Worm (Caenorhabditis elegans) whole organism, L2 larva: Measurements from ENCODE around the gene str-135.
A peak's percentile ranks its signal among the peaks of the same experiment; 100 is the strongest.

Experiments used
- C34F6.9 ChIP-seq: fragments of 150-350 bp; optimal IDR thresholded peaks from 2 replicates; lab custom pipeline; 2014; ENCODE audit warnings: missing biosample characterization, missing genetic modification characterization
- R02D3.7 ChIP-seq: fragments of 150-350 bp; optimal IDR thresholded peaks from 2 replicates; lab custom pipeline; 2014; ENCODE audit warnings: missing biosample characterization, missing genetic modification characterization
- Y55F3AM.14 ChIP-seq: fragments of 200-800 bp; sonication (Bioruptor generic); optimal IDR thresholded peaks from 2 replicates; lab custom pipeline; 2018; ENCODE audit warnings: mild to moderate bottlenecking, missing genetic modification characterization, missing compliant biosample characterization
- ZK546.5 ChIP-seq: sonication (generic microtip); optimal IDR thresholded peaks from 2 replicates; lab custom pipeline; 2017; ENCODE audit warnings: missing biosample characterization, missing genetic modification characterization
- alr-1 ChIP-seq: fragments of 150-350 bp; optimal IDR thresholded peaks from 2 replicates; lab custom pipeline; 2014; ENCODE audit warnings: missing biosample characterization, missing genetic modification characterization
- aly-2 ChIP-seq: fragments of 150-350 bp; optimal IDR thresholded peaks from 2 replicates; lab custom pipeline; 2014; ENCODE audit warnings: missing biosample characterization, missing genetic modification characterization
- ama-1 ChIP-seq: fragments of 150-350 bp; optimal IDR thresholded peaks from 2 replicates; lab custom pipeline; 2018; ENCODE audit warnings: inconsistent platforms
- blmp-1 ChIP-seq: sonication (generic microtip); optimal IDR thresholded peaks from 2 replicates; lab custom pipeline; 2017; ENCODE audit warnings: missing genetic modification characterization, mild to moderate bottlenecking, missing compliant biosample characterization, antibody characterized with exemption, moderate library complexity; ENCODE audit not compliant: insufficient read depth
- ceh-82 ChIP-seq: fragments of 150-350 bp; optimal IDR thresholded peaks from 2 replicates; lab custom pipeline; 2014; ENCODE audit warnings: missing biosample characterization, missing genetic modification characterization
- crh-2 ChIP-seq: sonication (generic microtip); optimal IDR thresholded peaks from 2 replicates; lab custom pipeline; 2017; ENCODE audit warnings: missing biosample characterization, missing genetic modification characterization
- dmd-4 ChIP-seq: sonication (generic microtip); optimal IDR thresholded peaks from 2 replicates; lab custom pipeline; 2017; ENCODE audit warnings: missing biosample characterization, missing genetic modification characterization
- elt-3 ChIP-seq: sonication (generic microtip); optimal IDR thresholded peaks from 2 replicates; lab custom pipeline; 2017; ENCODE audit warnings: missing biosample characterization, missing genetic modification characterization
- fos-1 ChIP-seq: fragments of 150-350 bp; optimal IDR thresholded peaks from 2 replicates; lab custom pipeline; 2014; ENCODE audit warnings: missing biosample characterization, missing genetic modification characterization
- gmeb-1 ChIP-seq: fragments of 150-350 bp; optimal IDR thresholded peaks from 2 replicates; lab custom pipeline; 2014; ENCODE audit warnings: missing biosample characterization, missing genetic modification characterization
- lin-11 ChIP-seq: fragments of 150-350 bp; sonication (generic microtip); optimal IDR thresholded peaks from 2 replicates; lab custom pipeline; 2014; ENCODE audit warnings: missing biosample characterization, missing genetic modification characterization, inconsistent platforms, mixed read lengths
- lin-13 ChIP-seq: fragments of 150-350 bp; optimal IDR thresholded peaks from 2 replicates; lab custom pipeline; 2014; ENCODE audit warnings: missing biosample characterization, missing genetic modification reagents, missing genetic modification characterization
- lin-39 ChIP-seq: fragments of 150-350 bp; optimal IDR thresholded peaks from 2 replicates; lab custom pipeline; 2014; ENCODE audit warnings: missing biosample characterization, missing genetic modification reagents, missing genetic modification characterization
- lsy-2 ChIP-seq, 2 experiments: fragments of 150-350 bp in 1 of 2; sonication (generic microtip) in 1 of 2; optimal IDR thresholded peaks; 2 replicates each; lab custom pipeline; 2014 to 2017; ENCODE audit warnings: missing biosample characterization in 2 of 2, missing genetic modification characterization in 2 of 2
- mbf-1 ChIP-seq: sonication (generic microtip); optimal IDR thresholded peaks from 2 replicates; lab custom pipeline; 2017; ENCODE audit warnings: missing biosample characterization, missing genetic modification characterization
- mdl-1 ChIP-seq, 2 experiments: fragments of 150-350 bp in 1 of 2; sonication (generic microtip) in 1 of 2; optimal IDR thresholded peaks; 2 replicates each; lab custom pipeline; 2017; ENCODE audit warnings: missing biosample characterization in 2 of 2, missing genetic modification characterization in 2 of 2
- nhr-10 ChIP-seq: sonication (generic microtip); optimal IDR thresholded peaks from 2 replicates; lab custom pipeline; 2017; ENCODE audit warnings: missing biosample characterization, missing genetic modification characterization
- nhr-11 ChIP-seq: fragments of 150-350 bp; optimal IDR thresholded peaks from 2 replicates; lab custom pipeline; 2014; ENCODE audit warnings: missing biosample characterization, missing genetic modification characterization
- nhr-12 ChIP-seq: fragments of 150-350 bp; optimal IDR thresholded peaks from 2 replicates; lab custom pipeline; 2014; ENCODE audit warnings: missing biosample characterization, missing genetic modification characterization
- nhr-129 ChIP-seq: fragments of 150-350 bp; optimal IDR thresholded peaks from 2 replicates; lab custom pipeline; 2014; ENCODE audit warnings: missing biosample characterization, missing genetic modification characterization
- nhr-21 ChIP-seq: fragments of 150-350 bp; optimal IDR thresholded peaks from 2 replicates; lab custom pipeline; 2014; ENCODE audit warnings: missing biosample characterization, missing genetic modification characterization
- nhr-23 ChIP-seq: fragments of 150-350 bp; optimal IDR thresholded peaks from 2 replicates; lab custom pipeline; 2014; ENCODE audit warnings: missing biosample characterization, missing genetic modification reagents, missing genetic modification characterization
- nhr-237 ChIP-seq: fragments of 150-350 bp; optimal IDR thresholded peaks from 2 replicates; lab custom pipeline; 2014; ENCODE audit warnings: missing biosample characterization, missing genetic modification characterization
- nhr-25 ChIP-seq: fragments of 150-350 bp; sonication (generic microtip); optimal IDR thresholded peaks from 3 replicates; lab custom pipeline; 2014; ENCODE audit warnings: missing biosample characterization, missing genetic modification characterization
- peb-1 ChIP-seq: fragments of 150-350 bp; optimal IDR thresholded peaks from 2 replicates; lab custom pipeline; 2014; ENCODE audit warnings: missing biosample characterization, missing genetic modification characterization
- skn-1 ChIP-seq: sonication (generic microtip); optimal IDR thresholded peaks from 2 replicates; lab custom pipeline; 2017; ENCODE audit warnings: missing biosample characterization, missing genetic modification characterization
- sma-3 ChIP-seq: sonication (generic microtip); optimal IDR thresholded peaks from 2 replicates; lab custom pipeline; 2016; ENCODE audit warnings: missing genetic modification reagents, missing genetic modification characterization, missing compliant biosample characterization
- sma-9 ChIP-seq, 2 experiments: fragments of 150-350 bp in 1 of 2; sonication (generic microtip) in 1 of 2; optimal IDR thresholded peaks; 2 replicates each; lab custom pipeline; 2014 to 2016; ENCODE audit warnings: missing genetic modification characterization in 2 of 2, mild to moderate bottlenecking in 1 of 2, missing biosample characterization in 1 of 2, missing compliant biosample characterization in 1 of 2, missing genetic modification reagents in 1 of 2, moderate library complexity in 1 of 2
- snpc-4 ChIP-seq: fragments of 150-350 bp; optimal IDR thresholded peaks from 2 replicates; lab custom pipeline; 2014; ENCODE audit warnings: missing biosample characterization, missing genetic modification characterization
- unc-39 ChIP-seq: fragments of 150-350 bp; optimal IDR thresholded peaks from 2 replicates; lab custom pipeline; 2014; ENCODE audit warnings: missing biosample characterization, missing genetic modification characterization
- unc-55 ChIP-seq: fragments of 150-350 bp; sonication (generic microtip); optimal IDR thresholded peaks from 3 replicates; lab custom pipeline; 2014; ENCODE audit warnings: missing biosample characterization, missing genetic modification reagents, missing genetic modification characterization
- unc-62 ChIP-seq: fragments of 150-350 bp; optimal IDR thresholded peaks from 2 replicates; lab custom pipeline; 2014; ENCODE audit warnings: missing biosample characterization, missing genetic modification reagents, missing genetic modification characterization
- zag-1 ChIP-seq: fragments of 150-350 bp; optimal IDR thresholded peaks from 2 replicates; lab custom pipeline; 2014; ENCODE audit warnings: missing biosample characterization, missing genetic modification characterization
- ztf-1 ChIP-seq: fragments of 200-800 bp; sonication (Bioruptor generic); conservative IDR thresholded peaks from 2 replicates; pipeline ENCODE4 v1.3.6; 2022; ENCODE audit warnings: missing genetic modification characterization, missing compliant biosample characterization
- ztf-11 ChIP-seq: sonication (generic microtip); optimal IDR thresholded peaks from 2 replicates; lab custom pipeline; 2017; ENCODE audit warnings: missing biosample characterization, missing genetic modification characterization
- ztf-4 ChIP-seq: fragments of 150-350 bp; optimal IDR thresholded peaks from 2 replicates; lab custom pipeline; 2014; ENCODE audit warnings: missing biosample characterization, missing genetic modification characterization

Gene str-135

ce11 chrV:8239928-8240327, 40.7 kb downstream of the str-135 start, which contains the start of gene C16D9.3:
Gene C16D9.3, minus strand, starts transcription at chrV:8240028.
- no peak for TF ChIP-seq lin-11 (tag; lab: Kevin White, UChicago)
- no peak for TF ChIP-seq elt-3 (tag; lab: Kevin White, UChicago)
- no peak for TF ChIP-seq unc-55 (GFP tag; lab: Kevin White, UChicago)
- no peak for TF ChIP-seq peb-1 (tag; lab: Kevin White, UChicago)
- TF ChIP-seq ceh-82 (tag; lab: Kevin White, UChicago) = no peak
- TF ChIP-seq blmp-1 (tag; lab: Kevin White, UChicago) = no peak
- TF ChIP-seq nhr-237 = no peak
- no peak for TF ChIP-seq fos-1
- TF ChIP-seq lin-39 (tag; lab: Kevin White, UChicago) = no peak
- no peak for TF ChIP-seq C34F6.9 (tag; lab: Kevin White, UChicago)
- TF ChIP-seq crh-2 (tag; lab: Kevin White, UChicago) = no peak
- TF ChIP-seq nhr-23 (tag; lab: Kevin White, UChicago) = no peak
- no peak for TF ChIP-seq R02D3.7 (tag; lab: Kevin White, UChicago)
- TF ChIP-seq nhr-21 (tag; lab: Kevin White, UChicago) = no peak
- no peak for TF ChIP-seq unc-62
- no peak for TF ChIP-seq mdl-1 (tag; optimal IDR thresholded peaks at IDR 0.05; lab: Kevin White, UChicago)
- no peak for TF ChIP-seq ztf-1
- no peak for TF ChIP-seq ztf-11 (tag; lab: Kevin White, UChicago)
- no peak for TF ChIP-seq lin-13 (GFP tag; lab: Kevin White, UChicago)
- TF ChIP-seq unc-39 (tag; lab: Kevin White, UChicago) = no peak

- TF ChIP-seq nhr-12 (tag; lab: Kevin White, UChicago) (no peak), ztf-4 (no peak), crh-2 (tag; lab: Kevin White, UChicago) (no peak), nhr-21 (tag; lab: Kevin White, UChicago) (peak; percentile 60), sma-9 (GFP tag; optimal IDR thresholded peaks at IDR 0.05; lab: Kevin White, UChicago) (no peak), sma-9 (tag; optimal IDR thresholded peaks at IDR 0.05; lab: Kevin White, UChicago) (no peak), fos-1 (peak; percentile 26), nhr-25 (tag; lab: Kevin White, UChicago) (no peak), alr-1 (tag; lab: Kevin White, UChicago) (no peak), lsy-2 (tag; optimal IDR thresholded peaks at IDR 0.05; lab: Kevin White, UChicago) (peak in 1 of 2 experiments; percentile 44), skn-1 (no peak), ZK546.5 (no peak), ztf-11 (tag; lab: Kevin White, UChicago) (no peak), nhr-10 (tag; lab: Kevin White, UChicago) (no peak), zag-1 (tag; lab: Kevin White, UChicago) (no peak), mdl-1 (tag; optimal IDR thresholded peaks at IDR 0.05; lab: Kevin White, UChicago) (no peak), snpc-4 (tag; lab: Kevin White, UChicago) (no peak), lin-13 (GFP tag; lab: Kevin White, UChicago) (no peak), blmp-1 (tag; lab: Kevin White, UChicago) (no peak), ama-1 (lab: Kevin White, UChicago) (no peak), dmd-4 (no peak), Y55F3AM.14 (GFP tag; lab: Kevin White, UChicago) (no peak), elt-3 (tag; lab: Kevin White, UChicago) (no peak), mbf-1 (tag; lab: Kevin White, UChicago) (no peak), aly-2 (tag; lab: Kevin White, UChicago) (no peak), sma-3 (GFP tag; lab: Kevin White, UChicago) (peak; percentile 3), nhr-11 (tag; lab: Kevin White, UChicago) (no peak), R02D3.7 (tag; lab: Kevin White, UChicago) (no peak), unc-55 (GFP tag; lab: Kevin White, UChicago) (no peak), nhr-23 (tag; lab: Kevin White, UChicago) (no peak)
These were observed 42.4 kb downstream of the str-135 start, which contains the start of gene rol-3 for ce11 chrV:8238290-8238689. Gene rol-3, minus strand, starts transcription at chrV:8238409.

- TF ChIP-seq crh-2 (tag; lab: Kevin White, UChicago) = peak; percentile 48
- peak; percentile 49 for TF ChIP-seq snpc-4 (tag; lab: Kevin White, UChicago)
- peak; percentile 6 for TF ChIP-seq C34F6.9 (tag; lab: Kevin White, UChicago)
- TF ChIP-seq aly-2 (tag; lab: Kevin White, UChicago) = no peak
- TF ChIP-seq nhr-21 (tag; lab: Kevin White, UChicago) = peak; percentile 29
- TF ChIP-seq sma-3 (GFP tag; lab: Kevin White, UChicago) = peak; percentile 54
- peak; percentile 6 for TF ChIP-seq gmeb-1 (tag; lab: Kevin White, UChicago)
- TF ChIP-seq ztf-1 = no peak
- TF ChIP-seq nhr-129 (tag; lab: Kevin White, UChicago) = peak; percentile 45
These were observed 45.3 kb downstream of the str-135 start for ce11 chrV:8235331-8235730.
